Fruit fly (Drosophila melanogaster): Measurements from ENCODE around the gene Trm7-34.

Gene Trm7-34

DNA sequence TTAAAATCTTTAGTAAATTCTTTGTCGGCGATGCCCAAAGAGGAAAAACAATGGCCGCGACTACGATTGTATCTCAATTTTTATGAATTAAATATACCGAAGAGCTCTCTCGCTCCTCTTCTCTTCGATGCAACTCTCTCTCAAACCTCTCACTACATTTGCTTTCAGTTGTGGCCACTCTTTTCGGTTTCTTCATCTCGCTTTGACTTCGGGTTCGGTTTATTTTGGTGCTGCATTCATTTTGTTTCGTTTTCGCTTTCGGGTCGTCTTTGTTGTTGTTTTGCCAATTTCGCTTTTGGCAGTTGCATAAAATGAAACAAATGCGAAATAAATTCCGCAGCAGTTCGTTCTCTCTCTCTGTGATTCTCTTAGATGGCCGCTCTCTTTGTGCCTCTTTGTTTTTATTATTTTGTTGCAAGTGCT lies 19.2 kb upstream of the Trm7-34 start:
- peak; percentile 99 for TF ChIP-seq CG17801 (GFP tag; optimal IDR thresholded peaks at IDR 0.05; ENCODE audit: partially characterized antibody)

DNA sequence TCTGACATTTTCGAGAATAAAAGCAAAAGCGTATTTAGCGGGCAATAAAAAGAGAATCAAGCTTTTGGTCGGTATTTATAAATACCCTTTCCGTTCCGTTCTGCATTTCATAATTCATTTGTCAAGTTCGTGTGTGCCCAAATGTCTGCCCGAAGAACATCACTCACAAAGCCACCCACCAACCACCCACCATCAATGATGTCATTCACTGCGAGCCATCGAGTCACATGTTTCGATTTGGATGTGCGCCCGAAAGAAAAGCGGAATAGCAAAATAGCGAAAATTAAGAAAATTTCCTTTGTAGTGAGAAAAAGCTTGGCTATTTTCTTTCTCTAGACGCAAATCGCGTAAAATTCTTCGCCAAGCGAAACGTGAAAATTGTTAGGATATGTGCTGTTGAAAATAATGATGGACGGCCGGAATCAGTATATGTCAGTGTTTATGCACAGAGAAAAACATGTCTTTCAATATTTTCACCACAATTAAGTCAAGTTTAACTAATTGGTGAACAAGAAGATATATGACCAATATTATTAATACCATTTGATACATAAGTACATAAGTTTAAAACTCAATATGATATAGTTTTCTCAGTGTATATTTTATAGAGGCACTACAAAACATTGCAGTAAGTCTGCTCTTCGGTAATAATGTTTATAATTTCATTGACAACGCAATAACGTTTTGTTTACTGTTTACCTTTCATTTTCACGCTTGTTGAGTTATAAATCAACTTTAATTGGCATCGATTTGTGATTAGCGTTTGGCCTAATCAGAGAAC lies 17.6 kb upstream of the Trm7-34 start:
- peak; percentile 43 for TF ChIP-seq CG17801 (GFP tag; optimal IDR thresholded peaks at IDR 0.05; ENCODE audit: partially characterized antibody)

DNA sequence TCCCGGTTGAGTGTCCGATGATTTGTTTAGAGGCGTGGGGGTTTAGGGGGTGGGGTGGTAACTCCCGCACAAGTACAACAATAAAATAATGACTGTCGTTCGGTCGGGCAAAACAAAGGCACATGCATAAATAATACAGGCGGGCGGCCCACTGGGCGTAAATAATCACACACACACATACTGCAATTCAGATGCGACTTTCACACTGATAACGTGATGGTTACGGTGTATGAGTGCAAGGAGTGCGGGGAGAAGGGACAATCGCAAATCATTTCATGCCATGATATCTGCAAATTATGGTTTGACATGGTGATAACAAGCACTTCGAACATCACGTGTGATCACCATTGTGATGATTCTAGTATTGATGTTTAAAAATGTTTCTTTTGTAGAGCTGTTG lies 16.4 kb upstream of the Trm7-34 start:
- TF ChIP-seq CG17801 (GFP tag; optimal IDR thresholded peaks at IDR 0.05; ENCODE audit: partially characterized antibody): no peak

DNA sequence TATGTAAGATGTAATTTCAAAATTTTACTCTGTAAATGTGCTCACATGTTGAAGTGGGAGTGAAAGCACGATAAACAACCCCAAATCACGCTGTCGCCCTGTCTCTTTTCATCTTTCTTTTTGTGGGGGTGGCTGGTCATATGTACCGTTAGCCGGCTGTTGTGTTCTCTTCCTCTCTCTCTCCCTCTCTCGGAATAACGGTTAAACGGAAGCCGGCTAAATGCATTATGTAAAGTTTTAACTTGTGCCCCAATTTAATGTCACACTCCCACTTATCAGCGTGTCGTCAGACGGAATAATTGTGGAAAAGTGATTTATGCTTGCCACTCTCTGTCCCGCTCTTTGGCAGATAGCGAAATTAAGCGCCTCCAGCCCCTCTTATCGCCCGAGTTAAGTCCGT lies 7.7 kb upstream of the Trm7-34 start:
- TF ChIP-seq CG17801 (GFP tag; optimal IDR thresholded peaks at IDR 0.05; ENCODE audit: partially characterized antibody): no peak

DNA sequence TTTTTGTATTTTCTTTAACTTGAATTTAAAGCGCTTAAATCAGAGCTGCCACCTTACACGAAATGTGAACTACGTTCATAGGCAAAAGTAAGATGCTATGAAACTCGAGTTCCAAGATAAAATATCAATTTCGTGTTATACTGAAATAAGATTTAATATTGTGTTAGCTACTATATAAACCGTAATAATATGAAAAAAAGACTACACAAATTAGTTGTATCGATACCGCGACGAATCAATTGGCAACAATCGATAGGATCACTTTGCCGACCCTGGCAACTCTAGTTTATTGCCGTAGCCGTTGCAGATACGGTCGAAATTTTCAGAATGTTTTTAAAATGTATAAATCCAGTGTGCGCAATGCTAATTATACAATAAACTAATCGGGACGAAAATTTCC lies 6.8 kb upstream of the Trm7-34 start, which contains the start of gene SNF4Agamma:
Gene SNF4Agamma (plus strand): TSS at position 282 of the 400 bp plus-strand sequence.
- peak; percentile 25 for TF ChIP-seq CG17801 (GFP tag; optimal IDR thresholded peaks at IDR 0.05; ENCODE audit: partially characterized antibody)

DNA sequence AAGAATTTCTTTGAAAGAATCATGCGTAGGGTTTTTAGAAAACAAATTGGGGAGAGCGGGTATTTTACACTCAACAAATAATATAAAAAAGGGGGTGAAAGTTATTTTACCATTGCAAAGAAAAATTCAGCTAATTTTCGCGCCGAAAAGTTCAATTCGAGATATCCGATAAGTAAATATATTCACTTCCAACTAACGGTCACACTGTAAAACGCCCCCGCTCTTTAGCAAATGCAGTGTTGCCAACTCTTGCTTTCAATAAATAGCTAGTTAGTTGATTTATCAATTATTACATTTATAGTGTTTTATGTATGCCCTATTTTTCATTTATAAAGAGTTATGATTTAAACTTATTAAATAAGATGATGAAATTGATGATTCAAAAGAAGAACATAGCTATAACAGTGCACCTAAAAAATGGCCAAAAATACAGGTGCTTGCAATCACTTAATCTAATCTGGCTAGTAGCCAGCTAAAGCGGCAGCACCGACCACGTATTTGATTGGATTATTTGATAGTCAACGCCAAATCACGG lies 4.6 kb upstream of the Trm7-34 start, which contains the start of gene meigo:
Gene meigo (plus strand): TSS at position 51 of the 535 bp plus-strand sequence.
- TF ChIP-seq CG17801 (GFP tag; optimal IDR thresholded peaks at IDR 0.05; ENCODE audit: partially characterized antibody): peak; percentile 70

DNA sequence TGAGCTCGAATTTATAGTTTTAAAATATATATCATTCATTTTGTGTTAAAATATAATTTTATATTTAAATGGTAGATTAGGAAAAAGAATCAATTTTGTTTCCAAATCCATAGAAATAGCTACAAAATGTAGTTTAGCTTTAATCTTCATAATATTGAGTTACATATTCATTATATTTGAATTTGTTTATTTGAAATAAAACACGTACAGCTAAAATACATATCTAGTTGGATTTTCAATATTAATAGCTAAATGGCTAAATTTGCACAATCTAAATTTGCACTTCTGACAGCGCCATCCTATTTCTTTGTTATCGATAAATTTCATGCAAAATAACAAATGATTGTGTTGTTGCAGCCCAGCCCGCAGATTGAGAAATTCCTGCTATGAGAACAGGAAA lies 270 bp upstream of the Trm7-34 start, which contains the start of gene Usp8:
Gene Usp8 (plus strand): TSS at position 312 of the 400 bp plus-strand sequence.
- TF ChIP-seq CG17801 (GFP tag; optimal IDR thresholded peaks at IDR 0.05; ENCODE audit: partially characterized antibody): peak; percentile 45

DNA sequence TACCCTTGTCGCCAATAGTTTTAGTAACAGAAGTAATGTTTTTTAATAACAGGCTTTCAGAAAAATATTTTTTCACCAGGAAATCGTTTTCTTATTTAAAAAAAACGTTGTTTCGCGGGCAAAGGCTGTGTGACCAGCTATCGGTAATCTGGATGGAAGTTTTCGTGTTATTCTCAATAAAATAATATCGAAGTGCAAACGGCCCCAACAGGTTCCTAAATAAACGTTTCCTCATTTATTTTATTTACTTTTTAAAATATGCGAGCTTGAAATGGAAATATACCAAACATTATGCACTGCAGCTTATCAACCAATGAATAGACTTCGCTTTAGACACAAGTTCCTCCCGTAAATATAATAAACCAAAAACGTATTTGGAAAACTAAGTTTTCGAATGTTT lies 3.6 kb downstream of the Trm7-34 start, which contains the start of gene Ice2:
Gene Ice2 (plus strand): TSS at position 167 of the 400 bp plus-strand sequence.
- TF ChIP-seq CG17801 (GFP tag; optimal IDR thresholded peaks at IDR 0.05; ENCODE audit: partially characterized antibody): no peak

DNA sequence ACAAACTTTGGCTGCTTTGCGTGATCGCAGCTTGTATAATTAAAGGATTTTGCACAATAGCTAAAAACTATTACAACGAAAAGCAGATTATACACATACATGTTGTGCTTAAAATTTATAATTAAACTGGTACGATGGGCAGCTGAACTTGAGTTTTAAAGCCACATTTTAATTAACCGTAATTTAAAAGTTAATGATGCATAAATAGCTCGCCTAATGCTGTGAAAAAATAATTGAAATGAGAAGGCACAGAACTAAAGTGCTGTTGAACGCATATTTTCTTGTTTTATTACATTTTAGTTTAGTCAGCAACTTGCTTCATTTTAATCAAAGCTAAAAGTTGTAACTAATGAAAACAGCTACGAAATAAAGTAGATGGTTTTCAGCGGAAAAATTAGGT lies 4.1 kb downstream of the Trm7-34 start, which contains the start of gene Obp93a:
Gene Obp93a (minus strand): TSS at position 101 of the 400 bp plus-strand sequence.
- TF ChIP-seq CG17801 (GFP tag; optimal IDR thresholded peaks at IDR 0.05; ENCODE audit: partially characterized antibody): no peak

DNA sequence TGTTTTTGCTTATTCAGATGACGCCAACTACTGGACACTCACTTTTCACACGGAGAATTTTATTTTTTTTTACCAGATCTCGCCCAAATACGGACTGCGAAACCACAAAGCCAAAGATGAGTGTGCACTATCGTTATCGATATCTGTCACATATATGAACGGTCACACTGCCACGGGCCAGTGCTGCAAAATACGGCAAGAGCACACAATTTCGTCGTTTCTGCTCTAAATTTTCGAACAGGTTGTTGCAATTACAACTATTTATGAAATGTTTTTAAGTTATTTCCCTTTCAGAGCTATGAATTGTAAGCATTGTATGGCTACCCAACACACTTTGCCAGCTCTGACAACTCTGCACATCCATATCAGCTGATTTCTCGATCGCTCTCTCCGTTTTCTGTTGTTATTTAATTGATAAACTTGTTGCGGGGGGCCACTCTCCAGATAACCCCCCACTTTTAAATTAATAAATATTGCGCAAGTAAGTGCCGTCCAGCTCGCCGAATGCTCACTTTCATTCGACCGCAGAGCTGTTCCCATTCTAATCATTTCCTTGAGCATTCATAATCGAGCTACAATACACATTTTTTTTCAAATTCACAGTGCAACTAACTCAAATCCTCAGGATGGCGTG lies 6.2 kb downstream of the Trm7-34 start, which contains the start of the genes slmb and CG5793:
Gene slmb (minus strand): TSS at position 134 of the 634 bp plus-strand sequence.
Gene CG5793 (plus strand): TSS at position 222 of the 634 bp plus-strand sequence.
- TF ChIP-seq CG17801 (GFP tag; optimal IDR thresholded peaks at IDR 0.05; ENCODE audit: partially characterized antibody): peak; percentile 60

DNA sequence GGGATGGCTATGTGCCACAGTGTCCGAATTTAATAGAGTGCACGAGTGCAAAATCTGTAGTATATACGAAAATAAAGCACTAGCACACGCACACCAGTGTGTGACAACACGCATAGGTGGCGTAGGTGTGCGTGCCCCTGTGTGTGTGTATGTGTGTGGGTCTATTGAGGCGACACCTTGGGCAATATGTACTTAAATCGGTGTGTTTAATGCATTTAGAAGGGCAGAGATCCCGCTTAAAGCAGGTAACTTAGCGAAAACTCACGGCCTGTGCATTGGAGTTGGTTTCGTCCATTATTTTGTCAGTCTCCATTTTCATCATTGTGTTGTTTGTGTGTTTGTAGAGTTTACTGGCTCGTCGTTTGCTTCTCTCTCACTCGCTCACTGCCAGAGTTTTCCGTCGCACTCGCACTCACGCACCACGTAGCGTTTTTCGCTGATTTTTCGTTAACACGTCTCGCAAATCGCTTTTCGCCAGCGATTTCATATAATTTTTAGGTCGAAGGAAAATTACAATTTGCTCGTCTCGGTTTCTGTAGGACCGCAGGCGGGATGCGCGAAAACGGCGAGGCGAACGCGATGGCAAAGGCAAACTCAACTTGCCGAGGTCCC lies 6.9 kb downstream of the Trm7-34 start:
- no peak for TF ChIP-seq CG17801 (GFP tag; optimal IDR thresholded peaks at IDR 0.05; ENCODE audit: partially characterized antibody)

DNA sequence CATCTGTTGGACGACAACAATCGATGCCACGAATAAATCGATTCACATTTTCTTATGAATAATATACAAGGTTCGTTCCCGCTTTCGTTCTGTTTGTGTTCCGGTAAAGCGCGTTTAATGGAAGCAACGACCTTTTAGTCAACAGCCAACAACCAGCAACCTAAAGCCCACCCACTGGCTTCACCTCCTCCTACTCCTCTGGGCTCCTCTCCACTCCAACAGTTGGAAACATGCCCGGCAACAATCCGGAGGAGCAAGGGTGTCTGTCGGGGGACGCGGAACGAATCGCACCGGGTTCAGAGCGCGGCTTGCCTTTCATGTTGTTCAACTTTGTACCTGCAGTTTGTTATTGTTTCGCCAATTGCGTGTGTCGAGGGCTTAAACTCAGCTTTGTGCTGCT lies 9.5 kb downstream of the Trm7-34 start:
- no peak for TF ChIP-seq CG17801 (GFP tag; optimal IDR thresholded peaks at IDR 0.05; ENCODE audit: partially characterized antibody)

DNA sequence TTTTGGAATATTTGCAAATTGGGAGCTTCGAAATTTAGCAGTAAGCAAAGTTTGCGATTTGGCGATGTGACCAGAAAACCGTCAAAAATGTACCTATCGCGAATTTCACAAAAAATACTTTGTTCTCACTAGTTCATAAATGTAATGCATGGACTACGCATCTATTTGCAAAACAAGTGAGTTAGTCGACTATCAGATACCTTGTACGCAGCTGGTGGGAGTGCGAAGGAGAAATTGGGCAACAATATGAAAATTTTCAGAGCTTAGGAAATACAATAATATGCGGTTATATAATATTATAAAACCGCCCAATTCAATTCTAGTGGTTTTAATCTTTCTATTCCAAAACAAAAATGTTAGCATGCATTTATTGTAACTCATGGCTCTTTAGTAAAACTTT lies 14.9 kb downstream of the Trm7-34 start, which contains the start of gene Bdbt:
Gene Bdbt (minus strand): TSS at position 73 of the 400 bp plus-strand sequence.
- peak; percentile 40 for TF ChIP-seq CG17801 (GFP tag; optimal IDR thresholded peaks at IDR 0.05; ENCODE audit: partially characterized antibody)

DNA sequence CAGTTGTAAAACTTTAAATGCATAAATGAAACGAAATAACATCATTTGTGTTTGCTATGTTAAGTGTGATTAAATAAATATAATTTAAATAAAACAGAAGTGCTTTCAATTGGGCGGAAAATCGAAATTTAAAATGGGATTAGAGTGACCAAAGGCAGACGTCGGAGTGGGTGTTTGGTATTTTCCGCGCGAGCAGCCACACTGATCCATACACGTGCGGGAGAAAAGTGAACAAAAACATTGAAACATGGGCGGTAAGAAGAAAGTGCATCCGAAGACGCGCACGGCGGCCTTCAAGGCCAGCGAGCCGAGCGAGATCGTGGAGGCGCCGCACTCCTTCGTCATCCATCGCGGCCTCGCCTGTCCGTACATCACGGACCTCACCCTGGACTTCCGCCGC lies 17.6 kb downstream of the Trm7-34 start, which contains the start of gene ppan:
Gene ppan (plus strand): TSS at position 198 of the 400 bp plus-strand sequence.
- TF ChIP-seq CG17801 (GFP tag; optimal IDR thresholded peaks at IDR 0.05; ENCODE audit: partially characterized antibody): no peak

All from ovary, adult (tissue).